3 fruit fly cellular contexts compared by ENCODE assay signal in the genomic region with DNA sequence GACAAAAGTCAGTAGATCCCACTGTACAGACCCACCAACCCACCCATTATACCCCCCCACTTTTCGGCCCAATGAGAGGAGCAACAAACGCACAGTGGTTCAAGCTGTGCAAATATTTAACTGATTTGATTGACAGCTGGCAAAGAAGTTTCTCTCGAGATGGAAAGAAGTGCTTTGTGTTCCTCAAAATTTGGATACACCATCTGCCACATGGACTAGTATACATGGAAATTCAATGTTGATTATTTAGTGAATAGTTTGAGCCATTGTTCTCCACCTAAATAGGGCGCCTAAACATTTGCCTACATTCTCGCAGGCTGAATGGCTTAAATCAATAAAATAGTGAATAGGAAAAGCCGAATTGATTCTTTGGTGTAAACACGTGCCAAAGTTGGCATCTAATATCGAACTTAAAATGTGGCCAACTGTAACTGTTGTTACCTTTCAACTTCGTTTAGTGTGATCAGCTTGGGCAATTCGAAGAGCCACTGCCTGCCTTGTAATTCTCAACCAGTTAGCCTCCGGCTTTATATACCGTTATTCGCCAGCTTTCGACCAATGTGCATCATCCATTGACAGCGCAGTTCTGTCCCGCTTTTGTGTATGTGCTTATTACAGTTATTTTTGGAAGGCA.
TF ChIP-seq lines count a peak whose summit lies in the region.

No protein-coding gene starts in this region.

- no peak for TF ChIP-seq CTCF in whole organism, embryonic (GFP tag; optimal IDR thresholded peaks at IDR 0.05; lab: Kevin White, UChicago)

TF ChIP-seq in whole organism, adult, 20 proteins besides CTCF, POLR2A, EP300 and RAD21:
- TF ChIP-seq CG7045 (GFP tag; optimal IDR thresholded peaks at IDR 0.05; lab: Kevin White, UChicago) (no peak), pad (GFP tag; optimal IDR thresholded peaks at IDR 0.05; lab: Kevin White, UChicago) (peak; percentile 73), Clk (GFP tag; optimal IDR thresholded peaks at IDR 0.05; lab: Kevin White, UChicago) (no peak), CG1620 (GFP tag; optimal IDR thresholded peaks at IDR 0.05; lab: Kevin White, UChicago) (no peak), bab1 (GFP tag; optimal IDR thresholded peaks at IDR 0.05; lab: Kevin White, UChicago) (no peak), ovo (GFP tag; optimal IDR thresholded peaks at IDR 0.05; lab: Kevin White, UChicago) (peak; percentile 33), Crg-1 (GFP tag; optimal IDR thresholded peaks at IDR 0.05; lab: Kevin White, UChicago) (no peak), CG12768 (GFP tag; optimal IDR thresholded peaks at IDR 0.05; lab: Kevin White, UChicago) (no peak), toe (GFP tag; optimal IDR thresholded peaks at IDR 0.05; lab: Kevin White, UChicago) (no peak), CG5204 (GFP tag; optimal IDR thresholded peaks at IDR 0.05; lab: Kevin White, UChicago) (no peak), Hr96 (GFP tag; optimal IDR thresholded peaks at IDR 0.05; lab: Kevin White, UChicago) (no peak), tj (GFP tag; optimal IDR thresholded peaks at IDR 0.05; lab: Kevin White, UChicago) (no peak), kay (GFP tag; lab: Kevin White, UChicago; ENCODE audit: borderline replicate concordance) (no peak), cic (GFP tag; optimal IDR thresholded peaks at IDR 0.05; lab: Kevin White, UChicago) (no peak)

TF ChIP-seq in whole organism, embryonic, 481 proteins besides CTCF, POLR2A, EP300 and RAD21 (continues in another document):
- TF ChIP-seq Hmr (GFP tag; optimal IDR thresholded peaks at IDR 0.05; lab: Kevin White, UChicago): peak; percentile 5
- TF ChIP-seq lab (GFP tag; optimal IDR thresholded peaks at IDR 0.05; lab: Kevin White, UChicago): peak; percentile 59
- no peak for TF ChIP-seq CG10209 (GFP tag; optimal IDR thresholded peaks at IDR 0.05; lab: Kevin White, UChicago)
- TF ChIP-seq CG42726 (GFP tag; IDR thresholded peaks at IDR 0.05; lab: Robert Waterston, UW; ENCODE audit: partially characterized antibody): 0 out of 2 replicates have a peak, but pooled peaks have one; percentile 9
- TF ChIP-seq Lpt (GFP tag; optimal IDR thresholded peaks at IDR 0.05; lab: Kevin White, UChicago): no peak
- TF ChIP-seq CG1529 (GFP tag; optimal IDR thresholded peaks at IDR 0.05; lab: Kevin White, UChicago): no peak
- 0 out of 2 replicates have a peak, but pooled peaks have one; percentile 6 for TF ChIP-seq CG9932 (GFP tag; IDR thresholded peaks at IDR 0.05; lab: Robert Waterston, UW)
- TF ChIP-seq Med (GFP tag; lab: Kevin White, UChicago): peak; percentile 40
- no peak for TF ChIP-seq CG7963 (GFP tag; IDR thresholded peaks at IDR 0.05; lab: Robert Waterston, UW; ENCODE audit: partially characterized antibody)
- peak; percentile 1 for TF ChIP-seq zfh2 (GFP tag; optimal IDR thresholded peaks at IDR 0.05; lab: Kevin White, UChicago)
- TF ChIP-seq Mad (GFP tag; optimal IDR thresholded peaks at IDR 0.05; lab: Kevin White, UChicago): no peak
- TF ChIP-seq dimm (GFP tag; IDR thresholded peaks at IDR 0.05; lab: Robert Waterston, UW): no peak
- TF ChIP-seq CG10366 (GFP tag; IDR thresholded peaks at IDR 0.05; lab: Robert Waterston, UW): no peak
- peak; percentile 8 for TF ChIP-seq tx (GFP tag; optimal IDR thresholded peaks at IDR 0.05; lab: Kevin White, UChicago)
- TF ChIP-seq maf-S (GFP tag; optimal IDR thresholded peaks at IDR 0.05; lab: Kevin White, UChicago): peak; percentile 9
- TF ChIP-seq CG17612 (GFP tag; IDR thresholded peaks at IDR 0.05; lab: Robert Waterston, UW): no peak
- TF ChIP-seq CG16779 (GFP tag; IDR thresholded peaks at IDR 0.05; lab: Robert Waterston, UW): no peak
- TF ChIP-seq sens (GFP tag; lab: Kevin White, UChicago): peak; percentile 77
- TF ChIP-seq CG2889 (GFP tag; IDR thresholded peaks at IDR 0.05; lab: Robert Waterston, UW): no peak
- TF ChIP-seq ind (GFP tag; optimal IDR thresholded peaks at IDR 0.05; lab: Kevin White, UChicago): no peak
- no peak for TF ChIP-seq Camta (GFP tag; optimal IDR thresholded peaks at IDR 0.05; lab: Kevin White, UChicago)
- no peak for TF ChIP-seq run (tag; optimal IDR thresholded peaks at IDR 0.05; lab: Kevin White, UChicago)
- peak; percentile 4 for TF ChIP-seq CG4707 (GFP tag; optimal IDR thresholded peaks at IDR 0.05; lab: Kevin White, UChicago)
- no peak for TF ChIP-seq gce (GFP tag; IDR thresholded peaks at IDR 0.05; lab: Robert Waterston, UW)
- no peak for TF ChIP-seq CG4730 (GFP tag; IDR thresholded peaks at IDR 0.05; lab: Robert Waterston, UW)
- TF ChIP-seq CG34376 (GFP tag; optimal IDR thresholded peaks at IDR 0.05; lab: Kevin White, UChicago): peak; percentile 16
- TF ChIP-seq CG17328 (GFP tag; IDR thresholded peaks at IDR 0.05; lab: Robert Waterston, UW): no peak
- TF ChIP-seq dpn (GFP tag; optimal IDR thresholded peaks at IDR 0.05; lab: Kevin White, UChicago): peak in 1 of 2 experiments; percentile 4
- no peak for TF ChIP-seq Ada2b (GFP tag; IDR thresholded peaks at IDR 0.05; lab: Robert Waterston, UW)
- TF ChIP-seq CG7839 (tag; optimal IDR thresholded peaks at IDR 0.05; lab: Kevin White, UChicago): peak; percentile 9
- peak; percentile 36 for TF ChIP-seq Ets65A (GFP tag; lab: Kevin White, UChicago)
- TF ChIP-seq ttk (GFP tag; IDR thresholded peaks at IDR 0.05; lab: Robert Waterston, UW): no peak
- peak; percentile 3 for TF ChIP-seq Meics (GFP tag; optimal IDR thresholded peaks at IDR 0.05; lab: Kevin White, UChicago)
- TF ChIP-seq ci (GFP tag; IDR thresholded peaks at IDR 0.05; lab: Robert Waterston, UW): no peak
- peak; percentile 39 for TF ChIP-seq BtbVII (GFP tag; optimal IDR thresholded peaks at IDR 0.05; lab: Kevin White, UChicago)
- TF ChIP-seq fd64A (GFP tag; optimal IDR thresholded peaks at IDR 0.05; lab: Kevin White, UChicago): peak; percentile 16
- peak; percentile 16 for TF ChIP-seq Fer1 (GFP tag; optimal IDR thresholded peaks at IDR 0.05; lab: Kevin White, UChicago)

TF ChIP-seq in whole organism, prepupa, 60 proteins besides CTCF, POLR2A, EP300 and RAD21:
- TF ChIP-seq CG6276 (GFP tag; optimal IDR thresholded peaks at IDR 0.05; lab: Kevin White, UChicago) (no peak), CG4318 (GFP tag; optimal IDR thresholded peaks at IDR 0.05; lab: Kevin White, UChicago) (no peak), CG32006 (GFP tag; optimal IDR thresholded peaks at IDR 0.05; lab: Kevin White, UChicago) (peak; percentile 9), lz (GFP tag; optimal IDR thresholded peaks at IDR 0.05; lab: Kevin White, UChicago) (peak; percentile 0), Ets96B (tag; optimal IDR thresholded peaks at IDR 0.05; lab: Kevin White, UChicago) (no peak), fd59A (GFP tag; optimal IDR thresholded peaks at IDR 0.05; lab: Kevin White, UChicago) (no peak), Gug (GFP tag; IDR thresholded peaks at IDR 0.05; lab: Robert Waterston, UW) (no peak), svp (GFP tag; lab: Kevin White, UChicago) (peak; percentile 62), fkh (GFP tag; optimal IDR thresholded peaks at IDR 0.05; lab: Kevin White, UChicago) (peak; percentile 71), CG15336 (GFP tag; IDR thresholded peaks at IDR 0.05; lab: Robert Waterston, UW) (no peak), Met (GFP tag; optimal IDR thresholded peaks at IDR 0.05; lab: Kevin White, UChicago) (peak; percentile 11), Ets21C (GFP tag; optimal IDR thresholded peaks at IDR 0.05; lab: Kevin White, UChicago) (no peak), Eip78C (GFP tag; lab: Kevin White, UChicago) (peak; percentile 54), topi (GFP tag; optimal IDR thresholded peaks at IDR 0.05; lab: Kevin White, UChicago) (no peak), Sox102F (GFP tag; optimal IDR thresholded peaks at IDR 0.05; lab: Kevin White, UChicago) (no peak), CG34406 (GFP tag; optimal IDR thresholded peaks at IDR 0.05; lab: Kevin White, UChicago) (no peak), CG7368 (GFP tag; optimal IDR thresholded peaks at IDR 0.05; lab: Kevin White, UChicago) (no peak)
TF ChIP-seq in whole organism, prepupa: peak in this region for 6.
